Worm (Caenorhabditis elegans): ENCODE data around the gene sms-1.

Gene sms-1

ce11 chrIV:11498169-11498568 lies at the start of gene sms-1:
Gene sms-1 (minus strand): TSS chrIV:11498174.
- TF ChIP-seq unc-62 (GFP tag; optimal IDR thresholded peaks at IDR 0.05), result no peak
- TF ChIP-seq ceh-82 (tag; optimal IDR thresholded peaks at IDR 0.05), result no peak
- TF ChIP-seq mdl-1 (tag; optimal IDR thresholded peaks at IDR 0.05), result no peak
- no peak for TF ChIP-seq elt-3 (tag; optimal IDR thresholded peaks at IDR 0.05)
- no peak for TF ChIP-seq sea-2 (GFP tag; optimal IDR thresholded peaks at IDR 0.05)
- no peak for TF ChIP-seq pha-4 (tag; optimal IDR thresholded peaks at IDR 0.05)
- TF ChIP-seq daf-12 (tag; optimal IDR thresholded peaks at IDR 0.05), result no peak
- no peak for TF ChIP-seq unc-39 (tag; optimal IDR thresholded peaks at IDR 0.05)
- no peak for TF ChIP-seq egl-5 (tag; optimal IDR thresholded peaks at IDR 0.05)
- TF ChIP-seq nhr-76 (tag; optimal IDR thresholded peaks at IDR 0.05), result no peak
- TF ChIP-seq mml-1 (tag; optimal IDR thresholded peaks at IDR 0.05), result no peak
- TF ChIP-seq ceh-9 (tag; optimal IDR thresholded peaks at IDR 0.05), result no peak
- no peak for TF ChIP-seq pqm-1 (tag; optimal IDR thresholded peaks at IDR 0.05)
- TF ChIP-seq nhr-28 (tag; optimal IDR thresholded peaks at IDR 0.05), result no peak
- no peak for TF ChIP-seq aly-2 (tag; optimal IDR thresholded peaks at IDR 0.05)
- TF ChIP-seq nhr-67 (tag; optimal IDR thresholded peaks at IDR 0.05), result no peak

ce11 chrIV:11527752-11528151 lies 29.8 kb upstream of the sms-1 start, which contains the start of gene M04B2.2:
Gene M04B2.2 (plus strand): TSS chrIV:11528052.
- no peak for TF ChIP-seq nhr-77 (tag; optimal IDR thresholded peaks at IDR 0.05)
- TF ChIP-seq pqm-1 (tag; optimal IDR thresholded peaks at IDR 0.05), result no peak
- TF ChIP-seq egl-27 (tag; optimal IDR thresholded peaks at IDR 0.05), result no peak
- TF ChIP-seq lin-39 (tag; optimal IDR thresholded peaks at IDR 0.05), result no peak
- no peak for TF ChIP-seq elt-3 (tag; optimal IDR thresholded peaks at IDR 0.05)
- peak; percentile 34 for TF ChIP-seq ama-1 (optimal IDR thresholded peaks at IDR 0.05)
- TF ChIP-seq pha-4 (tag; optimal IDR thresholded peaks at IDR 0.05), result no peak
- no peak for TF ChIP-seq skn-1 (tag; optimal IDR thresholded peaks at IDR 0.05)
- TF ChIP-seq elt-1 (tag; optimal IDR thresholded peaks at IDR 0.05), result no peak
- TF ChIP-seq lin-15B (tag; optimal IDR thresholded peaks at IDR 0.05), result no peak
- TF ChIP-seq nhr-11 (tag; optimal IDR thresholded peaks at IDR 0.05), result no peak
- no peak for TF ChIP-seq fos-1 (tag; optimal IDR thresholded peaks at IDR 0.05)
- TF ChIP-seq tbx-2 (tag; optimal IDR thresholded peaks at IDR 0.05), result peak; percentile 3
- peak; percentile 6 for TF ChIP-seq nhr-23 (tag; optimal IDR thresholded peaks at IDR 0.05)
- no peak for TF ChIP-seq eor-1 (tag; optimal IDR thresholded peaks at IDR 0.05)
- peak; percentile 17 for TF ChIP-seq R02D3.7 (tag; optimal IDR thresholded peaks at IDR 0.05)
- no peak for TF ChIP-seq fkh-10 (GFP tag; optimal IDR thresholded peaks at IDR 0.05)
- TF ChIP-seq ZK546.5 (tag; optimal IDR thresholded peaks at IDR 0.05), result no peak
- TF ChIP-seq ztf-11 (tag; optimal IDR thresholded peaks at IDR 0.05), result no peak
- no peak for TF ChIP-seq jun-1 (tag; optimal IDR thresholded peaks at IDR 0.05)
- no peak for TF ChIP-seq fkh-2 (tag; optimal IDR thresholded peaks at IDR 0.05)
- TF ChIP-seq mdl-1 (tag; optimal IDR thresholded peaks at IDR 0.05), result no peak
- TF ChIP-seq nhr-43 (tag; optimal IDR thresholded peaks at IDR 0.05; ENCODE audit: poor library complexity, severe bottlenecking), result no peak

- TF ChIP-seq elt-1 (tag; optimal IDR thresholded peaks at IDR 0.05) (no peak), tbx-2 (tag; optimal IDR thresholded peaks at IDR 0.05) (no peak), ceh-16 (tag; optimal IDR thresholded peaks at IDR 0.05) (no peak), pha-4 (tag; optimal IDR thresholded peaks at IDR 0.05) (no peak), elt-2 (tag; optimal IDR thresholded peaks at IDR 0.05) (no peak), daf-12 (tag; optimal IDR thresholded peaks at IDR 0.05) (no peak), snpc-4 (tag; optimal IDR thresholded peaks at IDR 0.05) (no peak), fkh-10 (GFP tag; optimal IDR thresholded peaks at IDR 0.05) (no peak), elt-3 (tag; optimal IDR thresholded peaks at IDR 0.05) (no peak), pqm-1 (tag; optimal IDR thresholded peaks at IDR 0.05) (no peak), hmg-11 (tag; optimal IDR thresholded peaks at IDR 0.05) (no peak), jun-1 (tag; optimal IDR thresholded peaks at IDR 0.05) (no peak), lin-39 (tag; optimal IDR thresholded peaks at IDR 0.05) (no peak)
Observed at ce11 chrIV:11526189-11526588, 28.2 kb upstream of the sms-1 start.

- TF ChIP-seq hmg-11 (tag; optimal IDR thresholded peaks at IDR 0.05) (peak; percentile 78), pha-4 (tag; optimal IDR thresholded peaks at IDR 0.05) (peak; percentile 31), ztf-11 (tag; optimal IDR thresholded peaks at IDR 0.05) (no peak), R02D3.7 (tag; optimal IDR thresholded peaks at IDR 0.05) (peak; percentile 57), mdl-1 (tag; optimal IDR thresholded peaks at IDR 0.05) (no peak), sea-2 (GFP tag; optimal IDR thresholded peaks at IDR 0.05) (no peak), mml-1 (tag; optimal IDR thresholded peaks at IDR 0.05) (no peak), nhr-12 (tag; optimal IDR thresholded peaks at IDR 0.05) (no peak), snpc-4 (tag; optimal IDR thresholded peaks at IDR 0.05) (peak; percentile 77), fos-1 (tag; optimal IDR thresholded peaks at IDR 0.05) (no peak), tbx-2 (tag; optimal IDR thresholded peaks at IDR 0.05) (peak; percentile 11), elt-2 (tag; optimal IDR thresholded peaks at IDR 0.05) (peak; percentile 33), nfya-1 (tag; optimal IDR thresholded peaks at IDR 0.05; ENCODE audit: insufficient read depth) (peak; percentile 77), nhr-43 (tag; optimal IDR thresholded peaks at IDR 0.05; ENCODE audit: poor library complexity, severe bottlenecking) (peak; percentile 38), lin-39 (tag; optimal IDR thresholded peaks at IDR 0.05) (peak; percentile 95), ZK546.5 (tag; optimal IDR thresholded peaks at IDR 0.05) (no peak), ama-1 (optimal IDR thresholded peaks at IDR 0.05) (peak; percentile 69), nhr-25 (tag; optimal IDR thresholded peaks at IDR 0.05) (peak; percentile 76), ceh-82 (tag; optimal IDR thresholded peaks at IDR 0.05) (no peak), pqm-1 (tag; optimal IDR thresholded peaks at IDR 0.05) (no peak), jun-1 (tag; optimal IDR thresholded peaks at IDR 0.05) (peak; percentile 23), unc-39 (tag; optimal IDR thresholded peaks at IDR 0.05) (no peak), nhr-23 (tag; optimal IDR thresholded peaks at IDR 0.05) (peak; percentile 55), daf-12 (tag; optimal IDR thresholded peaks at IDR 0.05) (no peak), nhr-76 (tag; optimal IDR thresholded peaks at IDR 0.05) (no peak), unc-62 (GFP tag; optimal IDR thresholded peaks at IDR 0.05) (no peak), ceh-16 (tag; optimal IDR thresholded peaks at IDR 0.05) (no peak), nhr-67 (tag; optimal IDR thresholded peaks at IDR 0.05) (no peak), egl-5 (tag; optimal IDR thresholded peaks at IDR 0.05) (no peak), ceh-9 (tag; optimal IDR thresholded peaks at IDR 0.05) (no peak), aly-2 (tag; optimal IDR thresholded peaks at IDR 0.05) (no peak)
Observed at ce11 chrIV:11524241-11524692, 26.3 kb upstream of the sms-1 start, which contains the start of gene mep-1. Gene mep-1 (plus strand): TSS chrIV:11524642.
